Worm (Caenorhabditis elegans): Measurements from ENCODE around the gene hrpk-2.

hrpk-2 gene

ce11 chrIII:7946968-7947491 lies 39.9 kb upstream of the hrpk-2 start, which contains the start of gene gsto-1:
TSS of gene gsto-1 (minus strand) at chrIII:7947018.
- TF ChIP-seq pax-3 (tag; optimal IDR thresholded peaks at IDR 0.05) = no peak
- no peak for TF ChIP-seq F16B12.6 (tag; optimal IDR thresholded peaks at IDR 0.05)
- TF ChIP-seq xbp-1 (tag; optimal IDR thresholded peaks at IDR 0.05) = no peak
- no peak for TF ChIP-seq skn-1 (tag; optimal IDR thresholded peaks at IDR 0.05)
- no peak for TF ChIP-seq ceh-82 (tag; optimal IDR thresholded peaks at IDR 0.05)
- TF ChIP-seq nhr-19 (GFP tag; conservative IDR thresholded peaks at IDR 0.05) = no peak
- no peak for TF ChIP-seq unc-130 (tag; optimal IDR thresholded peaks at IDR 0.05)
- no peak for TF ChIP-seq sptf-1 (tag; optimal IDR thresholded peaks at IDR 0.05)
- TF ChIP-seq dsc-1 (tag; optimal IDR thresholded peaks at IDR 0.05) = no peak
- no peak for TF ChIP-seq nhr-90 (tag; optimal IDR thresholded peaks at IDR 0.05; ENCODE audit: poor library complexity)
- no peak for TF ChIP-seq aha-1 (tag; optimal IDR thresholded peaks at IDR 0.05)
- TF ChIP-seq lin-39 (tag; optimal IDR thresholded peaks at IDR 0.05) = no peak
- no peak for TF ChIP-seq nhr-76 (tag; optimal IDR thresholded peaks at IDR 0.05)
- no peak for TF ChIP-seq zip-4 (GFP tag; optimal IDR thresholded peaks at IDR 0.05)

ce11 chrIII:7947677-7948076 lies 39.2 kb upstream of the hrpk-2 start:
- no peak for TF ChIP-seq snpc-4 (tag; optimal IDR thresholded peaks at IDR 0.05)
- TF ChIP-seq efl-1 (optimal IDR thresholded peaks at IDR 0.05) = no peak
- TF ChIP-seq efl-1 (GFP tag; optimal IDR thresholded peaks at IDR 0.05 in 1 of 2) = peak in 1 of 2 experiments; percentile 56
- peak; percentile 54 for TF ChIP-seq blmp-1 (tag; optimal IDR thresholded peaks at IDR 0.05)
- TF ChIP-seq nhr-90 (tag; optimal IDR thresholded peaks at IDR 0.05; ENCODE audit: poor library complexity) = no peak

- peak; percentile 70 for TF ChIP-seq ama-1 (optimal IDR thresholded peaks at IDR 0.05)
- TF ChIP-seq pqm-1 (tag; optimal IDR thresholded peaks at IDR 0.05) = no peak
- peak; percentile 6 for TF ChIP-seq blmp-1 (tag; optimal IDR thresholded peaks at IDR 0.05)
These were observed 38.1 kb upstream of the hrpk-2 start, which contains the start of gene col-90 for ce11 chrIII:7948802-7949201. TSS of gene col-90 (plus strand) at chrIII:7948838.

ce11 chrIII:7950447-7950846 lies 36.5 kb upstream of the hrpk-2 start:
- no peak for TF ChIP-seq unc-98 (GFP tag; IDR thresholded peaks at IDR 0.05)
- no peak for TF ChIP-seq C04F5.9 (tag; optimal IDR thresholded peaks at IDR 0.05)
- TF ChIP-seq efl-1 (optimal IDR thresholded peaks at IDR 0.05) = no peak
- TF ChIP-seq efl-1 (GFP tag; optimal IDR thresholded peaks at IDR 0.05 in 1 of 2) = peak in 1 of 2 experiments; percentile 58
- TF ChIP-seq isw-1 (GFP tag; IDR thresholded peaks at IDR 0.05) = no peak
- TF ChIP-seq xbp-1 (tag; optimal IDR thresholded peaks at IDR 0.05) = no peak

- no peak for TF ChIP-seq sup-37 (GFP tag; optimal IDR thresholded peaks at IDR 0.05)
- TF ChIP-seq fkh-8 (tag; optimal IDR thresholded peaks at IDR 0.05) = peak; percentile 29
- TF ChIP-seq unc-86 (tag; optimal IDR thresholded peaks at IDR 0.05) = peak; percentile 40
- no peak for TF ChIP-seq dsc-1 (tag; optimal IDR thresholded peaks at IDR 0.05)
- TF ChIP-seq mdl-1 (tag; optimal IDR thresholded peaks at IDR 0.05) = peak in 1 of 2 experiments; percentile 24
- TF ChIP-seq pax-3 (tag; optimal IDR thresholded peaks at IDR 0.05) = no peak
- TF ChIP-seq ztf-11 (tag; optimal IDR thresholded peaks at IDR 0.05) = no peak
- no peak for TF ChIP-seq egl-27 (tag; optimal IDR thresholded peaks at IDR 0.05)
- TF ChIP-seq nhr-237 (tag; optimal IDR thresholded peaks at IDR 0.05) = no peak
- TF ChIP-seq ceh-88 (GFP tag; IDR thresholded peaks at IDR 0.05) = no peak
- TF ChIP-seq dpl-1 (GFP tag; optimal IDR thresholded peaks at IDR 0.05) = peak; percentile 79 to 92 (median 84)
- TF ChIP-seq ceh-8 (GFP tag; optimal IDR thresholded peaks at IDR 0.05) = no peak
- peak; percentile 70 for TF ChIP-seq nhr-71 (tag; optimal IDR thresholded peaks at IDR 0.05)
- peak; percentile 58 for TF ChIP-seq snu-23 (GFP tag; optimal IDR thresholded peaks at IDR 0.05)
- TF ChIP-seq mep-1 (tag; optimal IDR thresholded peaks at IDR 0.05) = no peak
- peak; percentile 33; the same call in 1 of the 2 replicates for TF ChIP-seq isw-1 (GFP tag; IDR thresholded peaks at IDR 0.05)
- no peak for TF ChIP-seq pag-3 (tag; optimal IDR thresholded peaks at IDR 0.05; ENCODE audit: borderline replicate concordance, insufficient read depth)
- TF ChIP-seq ets-5 (GFP tag; IDR thresholded peaks at IDR 0.05) = no peak
- no peak for TF ChIP-seq fos-1 (tag; optimal IDR thresholded peaks at IDR 0.05)
- TF ChIP-seq Y116A8C.19 (tag; optimal IDR thresholded peaks at IDR 0.05; ENCODE audit: borderline replicate concordance) = no peak
- peak; percentile 92 for TF ChIP-seq efl-1 (optimal IDR thresholded peaks at IDR 0.05)
- peak; percentile 90 to 98 for TF ChIP-seq efl-1 (GFP tag; optimal IDR thresholded peaks at IDR 0.05 in 1 of 2)
- TF ChIP-seq xbp-1 (tag; optimal IDR thresholded peaks at IDR 0.05) = peak; percentile 37
- TF ChIP-seq nhr-19 (GFP tag; conservative IDR thresholded peaks at IDR 0.05) = peak; percentile 52
- no peak for TF ChIP-seq grh-1 (GFP tag; IDR thresholded peaks at IDR 0.05)
- TF ChIP-seq sox-4 (tag; optimal IDR thresholded peaks at IDR 0.05) = no peak
- peak in 1 of 3 experiments; percentile 43 for TF ChIP-seq ceh-82 (tag; optimal IDR thresholded peaks at IDR 0.05)
- no peak for TF ChIP-seq nhr-85 (tag)
These were observed 34.7 kb upstream of the hrpk-2 start, which contains the start of gene C29E4.15 for ce11 chrIII:7952077-7952765. TSS of gene C29E4.15 (plus strand) at chrIII:7952623.
